Worm (Caenorhabditis elegans): ENCODE results near the gene C08E8.4.

The C08E8.4 gene

ce11 chrV:18420797-18421196 lies 49.2 kb downstream of the C08E8.4 start, which contains the start of gene srj-26:
Gene srj-26, plus strand, starts transcription at chrV:18421097.
- TF ChIP-seq athp-1 (tag; optimal IDR thresholded peaks at IDR 0.05), result no peak
- no peak for TF ChIP-seq aptf-2 (GFP tag; conservative IDR thresholded peaks at IDR 0.05)
- TF ChIP-seq rec-8 (tag; optimal IDR thresholded peaks at IDR 0.05), result no peak
- no peak for TF ChIP-seq K12H6.12 (tag; optimal IDR thresholded peaks at IDR 0.05)
- no peak for TF ChIP-seq nfya-2 (GFP tag; IDR thresholded peaks at IDR 0.05)
- no peak for TF ChIP-seq sea-2 (GFP tag; IDR thresholded peaks at IDR 0.05)
- no peak for TF ChIP-seq lsl-1 (GFP tag; optimal IDR thresholded peaks at IDR 0.05)
- no peak for TF ChIP-seq tbp1 (GFP tag; optimal IDR thresholded peaks at IDR 0.05)
